Worm (Caenorhabditis elegans): Measurements from ENCODE around the gene ntl-3.

DNA sequence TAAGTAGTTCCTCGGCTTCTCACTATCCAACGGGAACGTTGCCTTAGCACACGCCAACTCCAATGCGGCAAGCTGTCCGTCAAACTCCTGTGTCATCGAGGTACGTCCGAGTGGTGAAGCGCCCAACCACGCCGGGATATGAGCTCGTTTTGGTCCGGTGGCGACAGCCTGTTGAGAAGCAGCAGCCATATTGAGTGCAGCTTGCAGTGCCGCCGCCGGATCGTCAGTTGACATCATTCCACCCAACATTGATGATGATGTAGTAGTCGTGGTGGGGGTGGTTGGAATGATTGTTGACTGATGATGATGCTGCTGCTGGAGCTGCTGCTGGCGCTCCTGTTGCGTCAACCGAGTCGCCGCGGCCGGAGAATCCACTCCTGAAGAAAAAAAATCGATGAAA is 12.8 kb downstream of the ntl-3 start:
- TF ChIP-seq fkh-10 (GFP tag; optimal IDR thresholded peaks at IDR 0.05) (no peak), jun-1 (tag; optimal IDR thresholded peaks at IDR 0.05) (no peak), F10B5.3 (tag; optimal IDR thresholded peaks at IDR 0.05) (no peak), lin-1 (GFP tag; IDR thresholded peaks at IDR 0.05) (no peak), ztf-11 (tag; optimal IDR thresholded peaks at IDR 0.05) (no peak), vab-7 (GFP tag; IDR thresholded peaks at IDR 0.05) (no peak), lin-15B (tag; optimal IDR thresholded peaks at IDR 0.05) (no peak), ces-1 (GFP tag; optimal IDR thresholded peaks at IDR 0.05) (no peak), lin-13 (GFP tag; optimal IDR thresholded peaks at IDR 0.05) (no peak), nhr-76 (tag; optimal IDR thresholded peaks at IDR 0.05) (no peak), unc-62 (GFP tag; optimal IDR thresholded peaks at IDR 0.05 in 1 of 2) (no peak), unc-62 (tag; optimal IDR thresholded peaks at IDR 0.05) (no peak), ceh-28 (tag; optimal IDR thresholded peaks at IDR 0.05) (no peak)
